Worm (Caenorhabditis elegans) whole organism, midembryonic: ENCODE results near the gene T08G3.13.

Source experiments
- T22C8.4 ChIP-seq: fragments of 200-800 bp; sonication (Bioruptor generic); IDR thresholded peaks from 2 replicates; pipeline ENCODE4 v1.3.6; 2022; ENCODE audit warnings: missing genetic modification characterization, missing compliant biosample characterization
- flt-1 ChIP-seq: fragments of 200-800 bp; sonication (Bioruptor generic); IDR thresholded peaks from 2 replicates; pipeline ENCODE4 v1.3.6; 2022; ENCODE audit warnings: missing genetic modification characterization, missing compliant biosample characterization
- klf-2 ChIP-seq: fragments of 200-800 bp; sonication (Bioruptor generic); conservative IDR thresholded peaks from 2 replicates; pipeline ENCODE4 v1.3.6; 2022; ENCODE audit warnings: missing genetic modification reagents, missing genetic modification characterization, missing compliant biosample characterization
- med-1 ChIP-seq: sonication (generic microtip); optimal IDR thresholded peaks from 2 replicates; lab custom pipeline; 2017; ENCODE audit warnings: missing genetic modification characterization, mild to moderate bottlenecking, missing compliant biosample characterization, antibody characterized with exemption, missing genetic modification reagents; ENCODE audit not compliant: insufficient read depth
- tab-1 ChIP-seq: fragments of 200-800 bp; sonication (Bioruptor generic); IDR thresholded peaks from 2 replicates; pipeline ENCODE4 v1.3.6; 2022; ENCODE audit warnings: missing genetic modification characterization, missing compliant biosample characterization
- ztf-23 ChIP-seq: fragments of 200-800 bp; sonication (Bioruptor generic); IDR thresholded peaks from 2 replicates; pipeline ENCODE4 v1.3.6; 2022; ENCODE audit warnings: missing genetic modification reagents, missing genetic modification characterization, missing compliant biosample characterization
- ztf-29 ChIP-seq: fragments of 200-800 bp; sonication (Bioruptor generic); IDR thresholded peaks from 2 replicates; pipeline ENCODE4 v1.3.6; 2022; ENCODE audit warnings: missing genetic modification reagents, missing genetic modification characterization, missing compliant biosample characterization

- no peak for TF ChIP-seq med-1 (GFP tag; lab: Kevin White, UChicago)
- TF ChIP-seq klf-2 = no peak
- TF ChIP-seq tab-1 (GFP tag; lab: Robert Waterston, UW) = no peak
- TF ChIP-seq ztf-29 = no peak
- TF ChIP-seq flt-1 (GFP tag; lab: Robert Waterston, UW) = no peak
- no peak for TF ChIP-seq T22C8.4 (GFP tag; lab: Robert Waterston, UW)
- no peak for TF ChIP-seq ztf-23 (GFP tag; lab: Robert Waterston, UW)
Measured at ce11 chrV:16487474-16487873, 39.6 kb downstream of the T08G3.13 start, which contains the start of gene Y32B12A.5.
